Fruit fly (Drosophila melanogaster) whole organism, wandering third instar larva: Measurements from ENCODE around the gene scramb1.

ENCODE experiments used
- Abd-B ChIP-seq: fragments of >200 bp; optimal IDR thresholded peaks from 2 replicates; lab custom pipeline; 2017; ENCODE audit warnings: missing biosample characterization, missing genetic modification characterization
- CG32264 ChIP-seq: fragments of 200-800 bp; sonication (Bioruptor generic); optimal IDR thresholded peaks from 2 replicates; lab custom pipeline; 2016; ENCODE audit warnings: missing biosample characterization, missing genetic modification characterization
- CG9705 ChIP-seq: fragments of 200-800 bp; sonication (Bioruptor generic); optimal IDR thresholded peaks from 2 replicates; lab custom pipeline; 2018; ENCODE audit warnings: missing biosample characterization, mild to moderate bottlenecking, missing genetic modification characterization
- CrebA ChIP-seq: fragments of 200-800 bp; sonication (Bioruptor generic); optimal IDR thresholded peaks from 2 replicates; lab custom pipeline; 2016; ENCODE audit warnings: missing biosample characterization, mild to moderate bottlenecking, missing genetic modification characterization, borderline replicate concordance
- Dfd ChIP-seq: fragments of >200 bp; optimal IDR thresholded peaks from 2 replicates; lab custom pipeline; 2017; ENCODE audit warnings: missing biosample characterization, missing genetic modification characterization
- HLH106 ChIP-seq: fragments of 200-800 bp; optimal IDR thresholded peaks from 3 replicates; lab custom pipeline; 2019; ENCODE audit warnings: missing biosample characterization, mild to moderate bottlenecking, missing genetic modification characterization, moderate library complexity
- Hr78 ChIP-seq: fragments of >200 bp; optimal IDR thresholded peaks from 2 replicates; lab custom pipeline; 2017; ENCODE audit warnings: missing biosample characterization, missing genetic modification characterization
- Hr83 ChIP-seq: fragments of 200-300 bp; sonication (Bioruptor generic); optimal IDR thresholded peaks from 2 replicates; lab custom pipeline; 2016; ENCODE audit warnings: missing biosample characterization, mild to moderate bottlenecking, missing genetic modification characterization, moderate library complexity; ENCODE audit not compliant: poor library complexity, severe bottlenecking
- Jra ChIP-seq: sonication (Bioruptor generic); optimal IDR thresholded peaks from 2 replicates; lab custom pipeline; 2016; ENCODE audit warnings: missing biosample characterization, missing genetic modification characterization
- Mio ChIP-seq: sonication (Bioruptor generic); optimal IDR thresholded peaks from 2 replicates; lab custom pipeline; 2016; ENCODE audit warnings: missing biosample characterization, missing genetic modification characterization
- Myc ChIP-seq: fragments of >200 bp; optimal IDR thresholded peaks from 2 replicates; lab custom pipeline; 2017
- N ChIP-seq: fragments of >200 bp; optimal IDR thresholded peaks from 2 replicates; lab custom pipeline; 2018; ENCODE audit warnings: missing biosample characterization, missing external identifiers, missing genetic modification characterization
- OdsH ChIP-seq: fragments of 200-800 bp; sonication (Bioruptor generic); optimal IDR thresholded peaks from 2 replicates; lab custom pipeline; 2016; ENCODE audit warnings: missing biosample characterization, mild to moderate bottlenecking, missing genetic modification characterization
- Sp1 ChIP-seq: fragments of 200-800 bp; sonication (Bioruptor generic); optimal IDR thresholded peaks from 3 replicates; lab custom pipeline; 2019; ENCODE audit warnings: missing biosample characterization, mild to moderate bottlenecking, missing genetic modification characterization, moderate library complexity
- br ChIP-seq: fragments of 200-800 bp; sonication (Bioruptor generic); optimal IDR thresholded peaks from 2 replicates; lab custom pipeline; 2016; ENCODE audit warnings: missing biosample characterization, missing genetic modification characterization
- brk ChIP-seq: fragments of 200-800 bp; sonication (Bioruptor generic); optimal IDR thresholded peaks from 2 replicates; lab custom pipeline; 2016; ENCODE audit warnings: missing biosample characterization, mild to moderate bottlenecking, missing genetic modification characterization
- dl ChIP-seq, 2 experiments: fragments of 175-275, 200-275 bp in 1 of 2; fragments of 200-275 bp in 1 of 2; sonication (Bioruptor generic); optimal IDR thresholded peaks; lab custom pipeline; 2018; ENCODE audit warnings: mild to moderate bottlenecking in 2 of 2, missing biosample characterization in 2 of 2, missing genetic modification characterization in 2 of 2, moderate library complexity in 2 of 2; ENCODE audit not compliant: partially characterized antibody in 2 of 2, insufficient read depth in 1 of 2
- dmrt93B ChIP-seq: fragments of 200-800 bp; sonication (Bioruptor generic); optimal IDR thresholded peaks from 2 replicates; lab custom pipeline; 2018; ENCODE audit warnings: missing biosample characterization, mild to moderate bottlenecking, missing genetic modification characterization
- dsf ChIP-seq: sonication (Bioruptor generic); optimal IDR thresholded peaks from 2 replicates; lab custom pipeline; 2016; ENCODE audit warnings: missing biosample characterization, missing genetic modification characterization, borderline replicate concordance
- ey ChIP-seq: fragments of 200-800 bp; sonication (Bioruptor generic); optimal IDR thresholded peaks from 2 replicates; lab custom pipeline; 2016; ENCODE audit warnings: missing biosample characterization, missing genetic modification characterization
- foxo ChIP-seq, 2 experiments: fragments of 200-800 bp; sonication (Bioruptor generic); optimal IDR thresholded peaks; 2 replicates in 1 of 2; 3 replicates in 1 of 2; lab custom pipeline; 2016 to 2017; ENCODE audit warnings: missing biosample characterization in 2 of 2, missing genetic modification characterization in 2 of 2
- fru ChIP-seq: fragments of 200-800 bp; sonication (Bioruptor generic); optimal IDR thresholded peaks from 3 replicates; lab custom pipeline; 2016; ENCODE audit warnings: missing biosample characterization, mild to moderate bottlenecking, missing genetic modification characterization
- h ChIP-seq: fragments of 200-800 bp; sonication (Bioruptor generic); optimal IDR thresholded peaks from 3 replicates; lab custom pipeline; 2016; ENCODE audit warnings: missing biosample characterization, mild to moderate bottlenecking, missing genetic modification characterization
- jim ChIP-seq: fragments of 175-275, 200-325 bp; sonication (Bioruptor generic); optimal IDR thresholded peaks from 2 replicates; lab custom pipeline; 2016; ENCODE audit warnings: missing biosample characterization, mild to moderate bottlenecking, missing genetic modification characterization
- lola ChIP-seq: fragments of >200 bp; optimal IDR thresholded peaks from 2 replicates; lab custom pipeline; 2017; ENCODE audit warnings: missing biosample characterization, missing genetic modification characterization
- psq ChIP-seq: fragments of 200-800 bp; sonication (Bioruptor generic); optimal IDR thresholded peaks from 3 replicates; lab custom pipeline; 2017; ENCODE audit warnings: missing biosample characterization, mild to moderate bottlenecking, missing genetic modification characterization, moderate library complexity
- rgr ChIP-seq: fragments of 200-800 bp; sonication (Bioruptor generic); optimal IDR thresholded peaks from 3 replicates; lab custom pipeline; 2016; ENCODE audit warnings: missing biosample characterization, mild to moderate bottlenecking, missing genetic modification characterization
- sage ChIP-seq: fragments of 200-800 bp; sonication (Bioruptor generic); optimal IDR thresholded peaks from 2 replicates; lab custom pipeline; 2016; ENCODE audit warnings: missing biosample characterization, mild to moderate bottlenecking, missing genetic modification characterization
- tai ChIP-seq: sonication (Bioruptor generic); optimal IDR thresholded peaks from 2 replicates; lab custom pipeline; 2016; ENCODE audit warnings: missing biosample characterization, missing genetic modification characterization
- usp ChIP-seq: fragments of >200 bp; optimal IDR thresholded peaks from 2 replicates; lab custom pipeline; 2017; ENCODE audit warnings: missing biosample characterization, missing genetic modification characterization
- woc ChIP-seq: sonication (Bioruptor generic); optimal IDR thresholded peaks from 2 replicates; lab custom pipeline; 2016; ENCODE audit warnings: missing biosample characterization, mild to moderate bottlenecking, missing genetic modification characterization

scramb1 gene

DNA sequence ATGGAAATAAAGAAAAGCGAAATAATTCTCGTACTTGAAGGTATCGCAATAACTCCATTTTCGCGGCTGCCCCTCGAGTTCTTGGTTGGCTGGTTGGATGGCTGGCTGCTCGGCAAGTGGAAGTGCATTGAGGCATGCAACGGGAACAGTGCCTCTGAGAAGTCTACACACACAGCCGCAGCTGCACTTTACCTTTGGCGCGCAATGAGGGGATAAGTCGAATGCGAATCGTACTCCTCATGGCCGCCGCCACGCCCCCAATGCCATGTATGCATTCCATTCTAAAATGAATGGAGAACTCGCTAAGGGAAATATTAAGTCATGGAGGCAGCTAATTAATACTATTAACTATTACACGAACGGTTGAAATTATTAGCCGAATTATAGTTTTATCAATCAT is 24.8 kb upstream of the scramb1 start:
- no peak for TF ChIP-seq Hr78
- TF ChIP-seq lola: no peak
- no peak for TF ChIP-seq Abd-B (GFP tag; lab: Kevin White, UChicago)
- no peak for TF ChIP-seq OdsH (GFP tag; lab: Kevin White, UChicago)
- TF ChIP-seq ey (GFP tag; lab: Kevin White, UChicago): no peak
- TF ChIP-seq fru (GFP tag; lab: Kevin White, UChicago): no peak
- TF ChIP-seq dmrt93B (GFP tag; lab: Kevin White, UChicago): no peak

DNA sequence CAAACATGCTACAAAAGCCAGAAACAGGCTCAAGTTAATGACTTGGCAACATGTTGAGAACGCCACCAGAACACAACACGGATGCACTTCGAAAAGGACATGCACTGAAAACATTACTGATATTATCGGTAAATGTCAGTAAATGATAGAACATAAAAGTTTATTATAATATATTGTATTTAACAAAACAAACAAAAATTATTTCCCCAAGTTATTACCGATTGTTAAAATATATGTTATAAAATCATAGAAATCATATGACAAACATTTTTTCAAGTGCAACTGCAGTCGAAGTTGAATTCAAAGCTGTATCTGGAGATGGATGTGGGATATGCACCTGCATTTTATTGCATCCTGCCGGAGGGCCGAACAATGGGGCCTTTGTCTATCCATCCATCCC is 22.5 kb upstream of the scramb1 start:
- TF ChIP-seq CG32264 (GFP tag; lab: Kevin White, UChicago): no peak
- TF ChIP-seq Sp1 (GFP tag; lab: Kevin White, UChicago): peak; percentile 23
- TF ChIP-seq N (GFP tag; lab: Kevin White, UChicago): no peak
- TF ChIP-seq, all 38 proteins: peak for 1

DNA sequence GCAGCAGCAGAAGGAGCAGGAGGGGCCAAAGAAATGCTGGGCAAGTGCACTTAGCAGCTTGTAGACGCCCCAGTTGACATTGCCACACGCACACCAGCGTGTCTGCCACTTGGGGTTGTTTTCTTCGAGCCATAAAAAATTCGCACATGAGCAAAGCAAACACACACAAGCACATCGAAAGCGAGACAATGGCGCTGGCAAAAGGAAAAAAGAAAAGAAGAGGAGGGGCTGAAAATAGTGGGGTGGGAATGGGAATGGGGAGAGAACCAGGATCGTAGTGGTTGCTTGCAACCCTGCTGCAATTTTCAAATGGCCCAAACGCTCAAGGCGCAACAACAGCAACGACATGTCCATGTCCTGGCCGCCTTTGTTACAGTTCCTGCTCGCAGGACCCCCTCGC is 22.1 kb upstream of the scramb1 start:
- TF ChIP-seq tai (GFP tag; lab: Kevin White, UChicago) (no peak), Hr78 (no peak)

DNA sequence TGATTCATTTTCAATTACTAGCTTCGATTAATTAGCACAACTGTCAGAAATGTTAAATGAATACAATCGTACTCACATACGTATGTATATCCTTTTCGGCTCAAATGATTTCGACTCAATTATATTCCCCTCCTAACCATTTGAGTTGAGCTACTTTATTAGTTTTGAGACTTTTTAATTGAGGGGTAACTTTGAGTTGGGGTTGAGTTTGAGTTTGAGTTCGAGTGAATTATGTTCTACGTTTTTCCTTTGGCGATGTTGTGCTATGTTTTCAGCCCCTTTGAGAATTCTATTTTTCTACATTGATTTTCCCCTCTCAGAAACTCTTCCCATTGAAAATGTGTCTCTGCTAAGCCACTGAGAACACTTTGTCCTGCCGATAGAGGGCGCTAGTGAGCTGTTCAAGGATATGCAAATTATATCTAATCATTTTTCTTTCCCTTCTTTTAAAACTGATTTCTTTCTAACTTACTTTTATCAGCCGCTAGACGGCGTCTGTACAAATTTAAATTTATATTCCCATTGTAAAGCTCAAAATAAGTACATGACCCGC is 21.3 kb upstream of the scramb1 start:
- TF ChIP-seq jim (GFP tag; lab: Kevin White, UChicago) (no peak), Myc (lab: Kevin White, UChicago) (peak; percentile 68)
- TF ChIP-seq, all 38 proteins: peak for 1

DNA sequence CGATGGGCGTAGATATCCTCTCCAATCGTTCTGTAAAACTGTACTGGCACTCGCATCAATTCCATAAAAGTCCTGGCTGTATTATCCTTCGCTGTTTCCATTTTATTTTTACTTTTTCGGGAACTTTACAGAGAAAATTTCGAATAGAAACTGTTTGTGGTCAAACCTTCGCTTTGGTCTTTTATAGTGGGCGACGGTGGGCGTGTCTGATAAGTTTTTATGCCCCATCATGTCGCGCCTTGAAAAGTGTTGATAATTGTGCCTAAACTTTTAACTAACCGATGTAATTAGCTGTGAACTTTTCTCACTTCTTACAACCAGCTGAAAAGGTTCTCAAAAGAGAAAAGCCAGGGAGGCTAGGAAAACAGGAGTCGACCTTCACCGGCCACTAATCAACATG is 19.6 kb upstream of the scramb1 start, which contains the start of gene Or67c:
Gene Or67c, minus strand, starts transcription at position 101 of the 400 bp plus-strand sequence.
- TF ChIP-seq usp (GFP tag; lab: Kevin White, UChicago) (no peak), dl (GFP tag; optimal IDR thresholded peaks at IDR 0.05; lab: Kevin White, UChicago; ENCODE audit: insufficient read depth in 1 of 2, partially characterized antibody in 2 of 2) (no peak), N (GFP tag; lab: Kevin White, UChicago) (no peak), sage (no peak), Hr83 (GFP tag; lab: Kevin White, UChicago) (no peak), Sp1 (GFP tag; lab: Kevin White, UChicago) (no peak), h (GFP tag; lab: Kevin White, UChicago) (no peak), CG32264 (GFP tag; lab: Kevin White, UChicago) (no peak), br (no peak), CG9705 (GFP tag; lab: Kevin White, UChicago) (no peak), Mio (GFP tag; lab: Kevin White, UChicago) (no peak)

DNA sequence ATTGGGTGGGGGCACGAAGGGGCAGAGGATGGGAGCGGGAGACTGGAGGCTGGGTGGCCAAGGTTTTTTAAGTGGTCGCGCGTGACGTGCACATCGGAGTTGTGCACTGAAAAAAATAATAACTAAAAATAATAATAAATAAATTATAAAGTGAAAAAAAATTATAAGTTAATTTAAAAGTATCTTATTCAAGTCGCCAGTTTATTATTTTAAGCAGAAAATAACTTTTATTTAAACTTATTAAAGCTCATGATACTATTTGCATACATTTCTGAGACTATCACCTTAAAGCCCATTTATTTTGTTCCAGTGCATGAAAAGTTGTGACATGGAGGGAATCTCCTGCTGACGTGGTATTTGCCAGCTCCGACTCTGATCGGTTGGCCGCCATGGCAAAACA is 17.2 kb upstream of the scramb1 start:
- TF ChIP-seq fru (GFP tag; lab: Kevin White, UChicago) (peak; percentile 17), dmrt93B (GFP tag; lab: Kevin White, UChicago) (no peak), ey (GFP tag; lab: Kevin White, UChicago) (peak; percentile 12), CrebA (GFP tag; lab: Kevin White, UChicago) (no peak), h (GFP tag; lab: Kevin White, UChicago) (no peak), psq (GFP tag; lab: Kevin White, UChicago) (peak; percentile 42), Sp1 (GFP tag; lab: Kevin White, UChicago) (peak; percentile 62), foxo (GFP tag; optimal IDR thresholded peaks at IDR 0.05; lab: Kevin White, UChicago) (peak in 1 of 2 experiments; percentile 40), OdsH (GFP tag; lab: Kevin White, UChicago) (peak; percentile 33), HLH106 (tag; lab: Kevin White, UChicago) (peak; percentile 51), rgr (GFP tag; lab: Kevin White, UChicago) (peak; percentile 36)

DNA sequence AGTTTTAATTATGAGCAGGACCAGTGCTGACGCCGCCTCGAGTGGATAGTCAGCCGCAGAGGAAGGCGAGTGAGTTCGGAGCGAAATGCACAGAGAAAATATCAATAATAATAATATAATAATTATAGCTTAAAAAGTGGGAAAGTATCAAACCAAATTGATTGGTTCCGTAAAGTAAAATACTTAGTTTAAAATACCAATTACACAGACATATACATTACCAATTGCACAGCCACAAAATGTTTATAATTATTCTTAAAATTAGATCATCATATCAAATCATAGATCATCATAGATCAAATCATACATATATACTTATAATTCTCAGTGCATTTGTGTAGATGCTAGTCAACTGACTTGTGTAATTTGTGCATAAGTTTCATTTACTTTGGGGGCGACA is 13.5 kb upstream of the scramb1 start:
- TF ChIP-seq Mio (GFP tag; lab: Kevin White, UChicago) (no peak), lola (no peak), fru (GFP tag; lab: Kevin White, UChicago) (no peak), brk (GFP tag; lab: Kevin White, UChicago) (no peak), CG9705 (GFP tag; lab: Kevin White, UChicago) (no peak), Hr83 (GFP tag; lab: Kevin White, UChicago) (no peak), tai (GFP tag; lab: Kevin White, UChicago) (no peak), woc (GFP tag; lab: Kevin White, UChicago) (no peak), dsf (GFP tag; lab: Kevin White, UChicago) (no peak), Hr78 (no peak), psq (GFP tag; lab: Kevin White, UChicago) (no peak), br (no peak), usp (GFP tag; lab: Kevin White, UChicago) (no peak), dl (GFP tag; optimal IDR thresholded peaks at IDR 0.05; lab: Kevin White, UChicago; ENCODE audit: insufficient read depth in 1 of 2, partially characterized antibody in 2 of 2) (no peak), Dfd (GFP tag; lab: Kevin White, UChicago) (no peak), Jra (no peak), HLH106 (tag; lab: Kevin White, UChicago) (no peak)
